Fruit fly (Drosophila melanogaster) Kc167 (cell line): ENCODE results near the gene Mtr3.

Source experiments
- Myc ChIP-seq: fragments of >200 bp; optimal IDR thresholded peaks from 2 replicates; lab custom pipeline; 2017; ENCODE audit warnings: missing external identifiers
- Sin3A ChIP-seq: fragments of >200 bp; optimal IDR thresholded peaks from 2 replicates; lab custom pipeline; 2018; ENCODE audit warnings: missing external identifiers
- h ChIP-seq: fragments of >200 bp; optimal IDR thresholded peaks from 3 replicates; lab custom pipeline; 2018; ENCODE audit warnings: missing external identifiers
- insv ChIP-seq: fragments of >200 bp; optimal IDR thresholded peaks from 3 replicates; lab custom pipeline; 2018; ENCODE audit warnings: missing external identifiers
- psq ChIP-seq: fragments of >200 bp; optimal IDR thresholded peaks from 2 replicates; lab custom pipeline; 2017; ENCODE audit warnings: missing external identifiers
- ttk ChIP-seq: sonication (Bioruptor generic); optimal IDR thresholded peaks from 2 replicates; lab custom pipeline; 2017; ENCODE audit warnings: missing external identifiers

The Mtr3 gene

DNA sequence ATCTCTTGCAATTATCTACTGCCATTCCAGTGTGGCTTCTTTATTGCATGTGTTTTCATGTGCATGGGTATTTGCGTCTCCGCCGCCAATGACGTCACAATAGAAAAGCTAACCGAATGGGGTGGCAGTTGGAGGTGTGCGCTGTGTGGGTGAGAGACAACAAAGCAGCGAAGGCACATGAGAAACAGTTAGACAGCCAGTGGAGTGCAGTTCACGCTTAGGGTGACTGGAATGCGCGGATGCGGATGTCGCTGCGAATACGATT lies 41.9 kb downstream of the Mtr3 start:
- no peak for TF ChIP-seq psq
- no peak for TF ChIP-seq ttk (lab: Kevin White, UChicago)
- TF ChIP-seq insv = no peak
- no peak for TF ChIP-seq Sin3A (lab: Kevin White, UChicago)
- TF ChIP-seq h (lab: Kevin White, UChicago) = no peak
- no peak for TF ChIP-seq Myc (lab: Kevin White, UChicago)

DNA sequence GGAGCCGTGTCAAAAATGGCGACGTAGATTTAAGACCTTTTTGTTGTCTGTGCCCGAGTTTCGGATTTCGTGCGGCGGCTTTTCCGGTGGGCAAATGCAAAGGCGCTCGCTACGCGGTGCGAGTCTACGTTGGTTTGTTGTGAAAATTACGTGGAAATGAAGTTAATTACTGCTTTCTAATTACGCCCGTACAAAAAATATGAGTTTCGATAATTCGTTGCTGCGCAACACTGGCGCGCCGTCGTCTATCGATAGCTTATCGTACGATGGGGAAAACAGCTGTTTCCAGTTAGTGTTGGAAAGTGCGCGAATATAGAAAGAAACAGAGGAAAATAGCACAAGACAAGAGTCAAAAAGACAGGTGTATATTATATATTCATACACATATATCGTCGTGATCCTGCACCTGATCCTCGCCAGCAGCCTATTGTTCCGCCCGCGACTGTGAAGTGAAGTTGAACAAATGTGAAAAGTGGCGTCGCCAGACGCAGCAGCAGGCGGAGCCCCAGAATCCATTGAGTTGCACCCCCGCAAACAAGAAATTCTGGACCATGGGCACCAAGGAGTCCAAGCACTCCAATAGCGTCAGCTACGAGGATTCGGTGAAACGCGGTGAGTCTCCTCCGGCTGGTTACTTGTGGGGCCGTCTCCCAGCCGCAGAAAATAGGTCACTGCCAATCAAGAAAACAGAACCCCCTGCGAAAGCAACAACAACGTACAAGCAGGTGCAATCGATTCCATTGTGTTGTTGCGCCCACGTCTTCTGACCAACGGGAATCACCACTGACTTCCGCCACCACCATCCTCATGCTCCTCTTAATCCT lies 42.5 kb downstream of the Mtr3 start, which contains the start of the genes Rab8 and Usp32:
Gene Rab8, minus strand, starts transcription at position 236 of the 824 bp plus-strand sequence.
Gene Usp32, plus strand, starts transcription at position 297 of the 824 bp plus-strand sequence.
- TF ChIP-seq Sin3A (lab: Kevin White, UChicago) (no peak), insv (no peak), h (lab: Kevin White, UChicago) (no peak), ttk (lab: Kevin White, UChicago) (no peak), psq (no peak), Myc (lab: Kevin White, UChicago) (no peak)

DNA sequence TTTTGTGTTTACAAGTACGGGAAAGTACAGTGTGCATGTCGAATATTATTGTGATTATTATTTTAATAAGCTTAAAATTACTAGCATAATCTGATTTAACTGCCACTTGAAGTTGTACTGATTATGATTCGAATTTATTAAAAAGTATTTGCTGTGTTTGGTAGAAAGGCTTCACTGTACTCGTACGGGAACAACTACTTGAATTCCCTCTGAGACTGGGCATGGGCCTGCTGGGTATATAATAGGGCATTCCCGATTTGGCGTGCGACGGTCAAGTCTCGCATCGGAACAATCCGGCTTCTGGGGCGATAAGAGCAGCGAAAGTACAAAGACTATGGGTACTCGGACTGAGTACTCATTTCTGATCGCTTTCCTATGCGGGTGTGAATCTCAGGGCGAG lies 43.8 kb downstream of the Mtr3 start:
- TF ChIP-seq h (lab: Kevin White, UChicago) (no peak), psq (no peak), Myc (lab: Kevin White, UChicago) (no peak), insv (no peak), ttk (lab: Kevin White, UChicago) (no peak), Sin3A (lab: Kevin White, UChicago) (no peak)

DNA sequence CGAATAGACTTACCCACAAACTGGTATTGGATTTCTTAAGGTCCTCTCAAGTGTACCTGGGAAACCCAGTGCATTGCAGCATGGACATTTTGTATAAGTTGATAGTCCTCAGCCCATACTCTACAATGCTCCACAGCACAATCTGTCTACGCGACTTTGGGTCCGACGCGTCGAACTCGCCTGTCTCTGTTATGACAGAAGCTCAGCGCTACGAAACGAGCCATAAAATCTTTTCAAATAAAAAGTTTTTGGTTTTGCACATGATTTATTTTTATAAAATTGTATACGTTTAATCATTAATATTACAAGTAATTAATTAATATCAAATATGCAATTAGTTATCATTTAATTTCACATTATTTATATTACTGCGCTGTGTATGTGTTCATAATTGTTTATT lies 46.3 kb downstream of the Mtr3 start:
- TF ChIP-seq ttk (lab: Kevin White, UChicago) (no peak), insv (no peak), Myc (lab: Kevin White, UChicago) (no peak), Sin3A (lab: Kevin White, UChicago) (no peak), h (lab: Kevin White, UChicago) (no peak), psq (no peak)
